Worm (Caenorhabditis elegans) whole organism, L3 larva: Measurements from ENCODE around the gene pud-3.

Source experiments
- ama-1 ChIP-seq: fragments of 150-350 bp; optimal IDR thresholded peaks from 2 replicates; lab custom pipeline; 2018
- tbx-2 ChIP-seq: sonication (generic microtip); optimal IDR thresholded peaks from 2 replicates; lab custom pipeline; 2016; ENCODE audit warnings: mild to moderate bottlenecking, missing genetic modification characterization, missing compliant biosample characterization

DNA sequence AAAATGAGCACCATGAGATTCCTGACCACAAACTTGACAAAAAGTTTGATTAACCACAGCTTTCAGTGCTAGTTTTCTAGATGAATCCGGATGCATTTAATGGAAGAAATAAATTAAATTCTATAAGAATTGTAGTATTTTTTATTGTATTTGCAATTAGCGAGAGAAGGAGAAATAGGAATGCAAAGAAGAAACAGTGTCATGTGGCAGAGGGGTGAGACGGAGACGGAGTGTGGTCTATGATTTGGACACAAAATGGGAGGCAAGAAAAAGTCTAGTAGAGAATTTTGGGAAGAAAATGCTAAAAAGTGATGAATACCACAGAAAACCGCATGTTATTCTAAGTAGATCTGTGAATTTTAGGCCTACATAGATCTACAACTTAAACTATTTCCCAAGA is 46.9 kb downstream of the pud-3 start, which contains the start of gene nhr-59:
- no peak for TF ChIP-seq ama-1 (lab: Kevin White, UChicago)
- TF ChIP-seq tbx-2 (tag; lab: Kevin White, UChicago) = no peak
